Worm (Caenorhabditis elegans) whole organism, mixed stage, embryonic: ENCODE measurements around the gene T08D10.4.
A peak's percentile ranks its signal among the peaks of the same experiment; 100 is the strongest.

Experiments
- M03D4.4 ChIP-seq: sonication (generic microtip); optimal IDR thresholded peaks from 2 replicates; lab custom pipeline; 2017; ENCODE audit warnings: mild to moderate bottlenecking, missing genetic modification characterization, missing compliant biosample characterization
- bed-3 ChIP-seq: fragments of 200-800 bp; sonication (Bioruptor generic); optimal IDR thresholded peaks from 3 replicates; lab custom pipeline; 2018; ENCODE audit warnings: mild to moderate bottlenecking, missing genetic modification characterization, moderate library complexity, missing compliant biosample characterization
- blmp-1 ChIP-seq: fragments of 150-350 bp; optimal IDR thresholded peaks from 2 replicates; lab custom pipeline; 2014; ENCODE audit warnings: missing biosample characterization, missing genetic modification characterization
- ceh-43 ChIP-seq: fragments of 200-800 bp; sonication (Bioruptor generic); optimal IDR thresholded peaks from 2 replicates; lab custom pipeline; 2018; ENCODE audit warnings: mild to moderate bottlenecking, missing genetic modification characterization, moderate library complexity, missing compliant biosample characterization
- ceh-83 ChIP-seq: fragments of 200-800 bp; sonication (Bioruptor generic); optimal IDR thresholded peaks from 2 replicates; lab custom pipeline; 2018; ENCODE audit warnings: mild to moderate bottlenecking, missing genetic modification characterization, missing compliant biosample characterization
- ces-1 ChIP-seq: fragments of 150-350 bp; optimal IDR thresholded peaks from 2 replicates; lab custom pipeline; 2014; ENCODE audit warnings: missing biosample characterization, missing genetic modification reagents, missing genetic modification characterization
- cnd-1 ChIP-seq: fragments of 200-800 bp; sonication (Bioruptor generic); optimal IDR thresholded peaks from 2 replicates; lab custom pipeline; 2018; ENCODE audit warnings: mild to moderate bottlenecking, missing genetic modification characterization, missing compliant biosample characterization
- drap-1 ChIP-seq: fragments of 200-800 bp; sonication (Bioruptor generic); optimal IDR thresholded peaks from 3 replicates; lab custom pipeline; 2018; ENCODE audit warnings: mild to moderate bottlenecking, missing genetic modification characterization, missing compliant biosample characterization
- elt-1 ChIP-seq: sonication (generic microtip); optimal IDR thresholded peaks from 2 replicates; lab custom pipeline; 2017; ENCODE audit warnings: missing genetic modification characterization, mild to moderate bottlenecking, missing compliant biosample characterization, antibody characterized with exemption, moderate library complexity, borderline replicate concordance; ENCODE audit not compliant: insufficient read depth
- elt-3 ChIP-seq: fragments of 150-350 bp; optimal IDR thresholded peaks from 2 replicates; lab custom pipeline; 2014; ENCODE audit warnings: missing biosample characterization, missing genetic modification characterization
- flh-1 ChIP-seq: fragments of 200-800 bp; sonication (Bioruptor generic); optimal IDR thresholded peaks from 2 replicates; lab custom pipeline; 2018; ENCODE audit warnings: mild to moderate bottlenecking, missing genetic modification characterization, moderate library complexity, missing compliant biosample characterization
- ham-2 ChIP-seq: fragments of 200-800 bp; sonication (Bioruptor generic); optimal IDR thresholded peaks from 2 replicates; lab custom pipeline; 2018; ENCODE audit warnings: mild to moderate bottlenecking, missing genetic modification characterization, missing compliant biosample characterization
- lin-32 ChIP-seq: fragments of 200-800 bp; sonication (Bioruptor generic); optimal IDR thresholded peaks from 2 replicates; lab custom pipeline; 2018; ENCODE audit warnings: mild to moderate bottlenecking, missing genetic modification characterization, missing compliant biosample characterization
- lsy-2 ChIP-seq: fragments of 150-350 bp; optimal IDR thresholded peaks from 2 replicates; lab custom pipeline; 2014; ENCODE audit warnings: missing biosample characterization, missing genetic modification characterization
- mab-5 ChIP-seq: fragments of 150-350 bp; optimal IDR thresholded peaks from 2 replicates; lab custom pipeline; 2014; ENCODE audit warnings: missing biosample characterization, missing genetic modification characterization
- mls-2 ChIP-seq: sonication (generic microtip); optimal IDR thresholded peaks from 2 replicates; lab custom pipeline; 2016; ENCODE audit warnings: mild to moderate bottlenecking, missing genetic modification characterization, moderate library complexity, missing compliant biosample characterization
- nhr-2 ChIP-seq: fragments of 150-350 bp; optimal IDR thresholded peaks from 2 replicates; lab custom pipeline; 2014; ENCODE audit warnings: missing biosample characterization, missing genetic modification characterization
- nhr-237 ChIP-seq: fragments of 150-350 bp; optimal IDR thresholded peaks from 2 replicates; lab custom pipeline; 2014; ENCODE audit warnings: missing biosample characterization, missing genetic modification characterization
- nhr-28 ChIP-seq: fragments of 150-350 bp; optimal IDR thresholded peaks from 2 replicates; lab custom pipeline; 2014; ENCODE audit warnings: missing biosample characterization, missing genetic modification characterization
- sem-2 ChIP-seq: fragments of 200-800 bp; sonication (Bioruptor generic); optimal IDR thresholded peaks from 2 replicates; lab custom pipeline; 2018; ENCODE audit warnings: mild to moderate bottlenecking, missing genetic modification characterization, missing compliant biosample characterization
- snpc-4 ChIP-seq: fragments of 150-350 bp; optimal IDR thresholded peaks from 2 replicates; lab custom pipeline; 2014; ENCODE audit warnings: missing biosample characterization, missing genetic modification characterization
- sptf-1 ChIP-seq: sonication (generic microtip); optimal IDR thresholded peaks from 2 replicates; lab custom pipeline; 2017; ENCODE audit warnings: mild to moderate bottlenecking, missing genetic modification characterization, moderate library complexity, missing compliant biosample characterization
- tbx-8 ChIP-seq: fragments of 200-800 bp; sonication (Bioruptor generic); optimal IDR thresholded peaks from 2 replicates; lab custom pipeline; 2018; ENCODE audit warnings: mild to moderate bottlenecking, missing genetic modification characterization, moderate library complexity, missing compliant biosample characterization
- unc-62 ChIP-seq: fragments of 150-350 bp; optimal IDR thresholded peaks from 2 replicates; lab custom pipeline; 2014; ENCODE audit warnings: missing biosample characterization, missing genetic modification reagents, missing genetic modification characterization
- zip-8 ChIP-seq: fragments of 150-350 bp; optimal IDR thresholded peaks from 2 replicates; lab custom pipeline; 2014; ENCODE audit warnings: missing biosample characterization, missing genetic modification characterization

The T08D10.4 gene

ce11 chrX:11925243-11925642 is 27.9 kb downstream of the T08D10.4 start:
- TF ChIP-seq flh-1 (GFP tag; lab: Kevin White, UChicago) (no peak), nhr-2 (tag; lab: Kevin White, UChicago) (no peak), mab-5 (tag; lab: Kevin White, UChicago) (no peak)

DNA sequence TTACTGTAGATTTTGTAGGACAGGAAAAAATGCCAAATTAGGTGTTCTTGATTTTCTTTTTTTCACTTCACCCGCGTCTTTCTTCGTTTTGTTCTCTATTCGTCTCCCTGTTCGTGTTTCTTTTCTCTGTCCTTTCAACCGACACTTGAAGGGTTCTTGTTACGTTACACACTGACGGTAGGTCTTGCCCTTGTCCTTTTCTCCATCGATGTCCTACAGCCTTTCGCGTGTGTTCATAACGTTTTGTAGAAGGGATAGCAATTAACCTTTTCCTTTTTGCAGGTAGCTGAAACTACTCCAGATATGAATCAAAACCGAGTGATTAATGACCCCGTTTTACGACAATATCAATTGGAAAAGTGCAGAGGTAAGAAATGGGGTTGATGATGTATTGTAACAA is 29.0 kb downstream of the T08D10.4 start, which contains the start of gene F55G7.1:
F55G7.1 (plus strand) TSS at position 276 of the 400 bp plus-strand sequence.
- TF ChIP-seq nhr-237 (tag; lab: Kevin White, UChicago) (peak; percentile 9), cnd-1 (tag; lab: Kevin White, UChicago) (no peak)

DNA sequence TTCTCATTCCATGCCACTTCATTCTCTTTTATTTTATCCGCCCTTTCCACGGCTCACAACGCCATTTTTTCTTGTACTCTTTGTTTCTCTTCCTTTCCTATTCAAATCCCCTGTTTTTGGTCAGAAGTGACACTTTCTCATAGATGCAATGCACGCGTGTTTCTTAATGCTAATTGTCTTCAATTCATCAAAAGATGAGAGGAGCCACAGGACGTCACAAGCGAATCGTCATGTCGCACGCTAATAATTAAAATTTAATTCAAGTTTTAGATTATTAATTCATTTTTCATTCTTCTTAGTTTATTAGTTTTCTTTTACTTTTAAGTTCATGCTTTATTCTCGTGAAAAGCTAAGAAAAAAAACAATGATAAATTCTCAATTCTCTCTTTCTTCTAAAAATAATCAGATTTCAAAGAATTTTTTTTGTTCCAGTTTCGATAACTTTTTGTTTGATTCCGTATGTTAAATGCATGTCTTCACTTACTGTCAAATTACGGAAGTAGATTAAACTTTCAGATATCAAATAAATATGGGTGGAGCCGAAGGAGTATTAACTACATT is 32.3 kb downstream of the T08D10.4 start, which contains the start of gene Y62H9A.14:
Y62H9A.14 (plus strand) TSS at position 511 of the 561 bp plus-strand sequence.
- TF ChIP-seq elt-3, result no peak
- TF ChIP-seq drap-1 (GFP tag; lab: Kevin White, UChicago), result no peak
- no peak for TF ChIP-seq mab-5 (tag; lab: Kevin White, UChicago)
- no peak for TF ChIP-seq M03D4.4
- TF ChIP-seq ceh-83 (GFP tag; lab: Kevin White, UChicago), result no peak
- no peak for TF ChIP-seq sptf-1
- no peak for TF ChIP-seq sem-2 (GFP tag; lab: Kevin White, UChicago)
- no peak for TF ChIP-seq nhr-28 (tag; lab: Kevin White, UChicago)
- no peak for TF ChIP-seq ceh-43 (GFP tag; lab: Kevin White, UChicago)
- no peak for TF ChIP-seq cnd-1 (tag; lab: Kevin White, UChicago)
- TF ChIP-seq flh-1 (GFP tag; lab: Kevin White, UChicago), result no peak
- no peak for TF ChIP-seq unc-62 (GFP tag; lab: Kevin White, UChicago)
- TF ChIP-seq ham-2 (GFP tag; lab: Kevin White, UChicago), result no peak
- no peak for TF ChIP-seq elt-1 (tag; lab: Kevin White, UChicago)
- TF ChIP-seq lin-32 (GFP tag; lab: Kevin White, UChicago), result no peak
- TF ChIP-seq zip-8, result no peak
- TF ChIP-seq snpc-4, result no peak

DNA sequence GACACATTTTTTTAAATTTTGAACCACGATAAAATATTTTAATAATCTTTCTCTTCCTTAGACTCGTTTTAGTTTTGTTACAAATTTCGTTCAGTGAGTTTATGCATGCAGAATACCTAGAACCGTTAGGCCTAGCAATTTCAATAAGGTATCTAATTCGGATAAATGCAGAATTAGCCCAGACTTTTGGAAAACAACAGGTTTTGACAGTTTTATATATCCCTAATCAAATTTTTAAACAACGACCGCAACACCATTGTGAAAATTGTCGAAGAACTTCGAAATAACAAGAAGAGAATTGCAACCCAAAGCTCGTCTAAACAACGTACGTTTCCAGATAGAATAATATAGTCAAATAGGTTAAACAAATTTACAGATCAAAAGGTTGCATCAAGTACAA is 35.1 kb downstream of the T08D10.4 start, which contains the start of gene Y62H9A.16:
Y62H9A.16 (plus strand) TSS at position 301 of the 400 bp plus-strand sequence.
- TF ChIP-seq bed-3 (GFP tag; lab: Kevin White, UChicago), result no peak

- no peak for TF ChIP-seq mab-5 (tag; lab: Kevin White, UChicago)
- no peak for TF ChIP-seq zip-8
- TF ChIP-seq tbx-8 (GFP tag; lab: Kevin White, UChicago), result no peak
Measured at ce11 chrX:11916705-11917104, 36.4 kb downstream of the T08D10.4 start, which contains the start of gene Y62H9A.13. Y62H9A.13 (plus strand) TSS chrX:11917005.

- TF ChIP-seq mab-5 (tag; lab: Kevin White, UChicago) (no peak), nhr-2 (tag; lab: Kevin White, UChicago) (no peak), lsy-2 (no peak), cnd-1 (tag; lab: Kevin White, UChicago) (no peak), nhr-237 (tag; lab: Kevin White, UChicago) (no peak), snpc-4 (no peak), sptf-1 (no peak)
- TF ChIP-seq, all 35 proteins: peak for 0
Measured at ce11 chrX:11913824-11914223, 39.3 kb downstream of the T08D10.4 start, which contains the start of gene Y62H9A.12. Y62H9A.12 (plus strand) TSS chrX:11914124.

DNA sequence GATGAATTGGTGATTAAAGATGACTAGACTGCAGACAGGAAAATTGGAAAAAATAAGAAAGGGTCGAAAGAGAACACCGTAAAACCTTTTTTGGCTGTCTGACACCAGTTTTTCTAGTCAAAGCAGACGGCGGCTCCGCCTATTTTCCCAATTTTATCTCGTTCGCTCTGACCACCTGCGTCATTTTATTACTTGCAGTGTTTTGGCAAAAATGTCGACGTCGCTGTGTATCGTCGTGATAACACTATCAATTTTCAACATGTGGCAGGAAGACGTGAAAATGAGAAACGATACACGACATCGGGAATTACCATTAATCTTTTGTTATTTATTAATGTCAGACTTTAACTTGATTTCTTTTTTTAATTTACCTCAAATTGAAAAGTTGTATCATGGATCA is 43.1 kb downstream of the T08D10.4 start, which contains the start of gene Y62H9A.15:
Y62H9A.15 (minus strand) TSS at position 100 of the 400 bp plus-strand sequence.
- TF ChIP-seq ces-1 (GFP tag; lab: Kevin White, UChicago) (no peak), blmp-1 (tag; lab: Kevin White, UChicago) (no peak), sptf-1 (no peak), mls-2 (tag; lab: Kevin White, UChicago) (no peak), nhr-237 (tag; lab: Kevin White, UChicago) (no peak), snpc-4 (no peak), ceh-43 (GFP tag; lab: Kevin White, UChicago) (no peak), ham-2 (GFP tag; lab: Kevin White, UChicago) (no peak), lsy-2 (no peak), zip-8 (no peak)
